Worm (Caenorhabditis elegans) whole organism, mixed stage, embryonic: Measurements from ENCODE around the gene idpc-7.

Experiments used
- lin-13 ChIP-seq: fragments of 150-350 bp; optimal IDR thresholded peaks from 2 replicates; lab custom pipeline; 2014; ENCODE audit warnings: missing biosample characterization, missing genetic modification characterization
- mep-1 ChIP-seq: fragments of 150-350 bp; optimal IDR thresholded peaks from 2 replicates; lab custom pipeline; 2017; ENCODE audit warnings: missing biosample characterization, missing genetic modification reagents, missing genetic modification characterization, inconsistent platforms
- nhr-12 ChIP-seq: fragments of 150-350 bp; optimal IDR thresholded peaks from 2 replicates; lab custom pipeline; 2014; ENCODE audit warnings: missing biosample characterization, missing genetic modification characterization
- unc-39 ChIP-seq: fragments of 150-350 bp; optimal IDR thresholded peaks from 2 replicates; lab custom pipeline; 2014; ENCODE audit warnings: missing biosample characterization, missing genetic modification characterization

ce11 chrV:9587619-9588018 is 31.2 kb downstream of the idpc-7 start:
- no peak for TF ChIP-seq mep-1 (tag; lab: Kevin White, UChicago)
- no peak for TF ChIP-seq unc-39
- no peak for TF ChIP-seq nhr-12
- no peak for TF ChIP-seq lin-13
